Fruit fly (Drosophila melanogaster) whole organism, pupa: Measurements from ENCODE around the gene CG43843.

Source experiments
- CG10348 ChIP-seq: fragments of 200-800 bp; sonication (Bioruptor generic); IDR thresholded peaks from 2 replicates; pipeline ENCODE4 v1.3.6; 2022; ENCODE audit warnings: missing biosample characterization, missing genetic modification characterization
- CG12605 ChIP-seq: fragments of 200-800 bp; sonication (Bioruptor generic); IDR thresholded peaks from 2 replicates; pipeline ENCODE4 v1.3.6; 2022; ENCODE audit warnings: missing biosample characterization, missing genetic modification characterization
- CG13204 ChIP-seq: fragments of 200-800 bp; sonication (Bioruptor generic); optimal IDR thresholded peaks from 2 replicates; lab custom pipeline; 2018; ENCODE audit warnings: missing biosample characterization, mild to moderate bottlenecking, missing genetic modification characterization, moderate library complexity
- CG14655 ChIP-seq: fragments of 200-800 bp; sonication (Bioruptor generic); optimal IDR thresholded peaks from 3 replicates; lab custom pipeline; 2017; ENCODE audit warnings: mild to moderate bottlenecking, missing biosample characterization, missing genetic modification reagents, missing genetic modification characterization
- CG15710 ChIP-seq: fragments of 200-800 bp; sonication (Bioruptor generic); optimal IDR thresholded peaks from 2 replicates; lab custom pipeline; 2018; ENCODE audit warnings: missing biosample characterization, mild to moderate bottlenecking, missing genetic modification characterization, moderate library complexity
- CG17806 ChIP-seq: fragments of 200-800 bp; sonication (Bioruptor generic); optimal IDR thresholded peaks from 2 replicates; lab custom pipeline; 2018; ENCODE audit warnings: missing biosample characterization, mild to moderate bottlenecking, missing genetic modification characterization, moderate library complexity
- CG32121 ChIP-seq: fragments of 200-800 bp; sonication (Bioruptor generic); IDR thresholded peaks from 2 replicates; pipeline ENCODE4 v1.3.6; 2022; ENCODE audit warnings: missing biosample characterization, missing genetic modification characterization
- CG34367 ChIP-seq: fragments of 200-800 bp; sonication (Bioruptor generic); optimal IDR thresholded peaks from 2 replicates; lab custom pipeline; 2018; ENCODE audit warnings: missing biosample characterization, mild to moderate bottlenecking, missing genetic modification characterization
- CG4496 ChIP-seq: fragments of 200-800 bp; sonication (Bioruptor generic); IDR thresholded peaks from 3 replicates; pipeline ENCODE4 v1.3.6; 2022; ENCODE audit warnings: missing biosample characterization, missing genetic modification characterization
- CG8159 ChIP-seq: fragments of 200-800 bp; sonication (Bioruptor generic); optimal IDR thresholded peaks from 3 replicates; lab custom pipeline; 2018; ENCODE audit warnings: missing biosample characterization, mild to moderate bottlenecking, missing genetic modification characterization, moderate library complexity
- CG8301 ChIP-seq: fragments of 200-800 bp; sonication (Bioruptor generic); optimal IDR thresholded peaks from 2 replicates; lab custom pipeline; 2018; ENCODE audit warnings: missing biosample characterization, mild to moderate bottlenecking, missing genetic modification characterization
- CG9948 ChIP-seq: fragments of 200-800 bp; sonication (Bioruptor generic); optimal IDR thresholded peaks from 2 replicates; lab custom pipeline; 2018; ENCODE audit warnings: missing biosample characterization, mild to moderate bottlenecking, missing genetic modification characterization, moderate library complexity
- D1 ChIP-seq: fragments of 200-800 bp; sonication (Bioruptor generic); optimal IDR thresholded peaks from 2 replicates; lab custom pipeline; 2018; ENCODE audit warnings: missing biosample characterization, mild to moderate bottlenecking, missing genetic modification characterization, moderate library complexity
- EcR ChIP-seq: fragments of 200-800 bp; sonication (Bioruptor generic); optimal IDR thresholded peaks from 3 replicates; lab custom pipeline; 2019; ENCODE audit warnings: missing biosample characterization, missing genetic modification characterization, mild to moderate bottlenecking, moderate library complexity, missing genetic modification reagents
- Ets98B ChIP-seq: fragments of 200-800 bp; sonication (Bioruptor generic); IDR thresholded peaks from 2 replicates; pipeline ENCODE4 v1.3.6; 2022; ENCODE audit warnings: missing biosample characterization, missing genetic modification characterization
- Pif1A ChIP-seq: fragments of 200-800 bp; sonication (Bioruptor generic); optimal IDR thresholded peaks from 3 replicates; lab custom pipeline; 2016; ENCODE audit warnings: missing biosample characterization, missing genetic modification characterization
- Pif1B ChIP-seq: fragments of 200-800 bp; sonication (Bioruptor generic); optimal IDR thresholded peaks from 3 replicates; lab custom pipeline; 2016; ENCODE audit warnings: missing biosample characterization, missing genetic modification characterization
- Snoo ChIP-seq: fragments of 200-800 bp; sonication (Bioruptor generic); optimal IDR thresholded peaks from 3 replicates; lab custom pipeline; 2017; ENCODE audit warnings: missing biosample characterization, mild to moderate bottlenecking, missing genetic modification characterization, inconsistent platforms
- fd96Ca ChIP-seq: fragments of 200-800 bp; sonication (Bioruptor generic); IDR thresholded peaks from 3 replicates; pipeline ENCODE4 v1.3.6; 2022; ENCODE audit warnings: missing biosample characterization, missing genetic modification characterization
- gl ChIP-seq: fragments of 200-800 bp; sonication (Bioruptor generic); optimal IDR thresholded peaks from 2 replicates; lab custom pipeline; 2018; ENCODE audit warnings: missing biosample characterization, mild to moderate bottlenecking, missing genetic modification characterization
- rn ChIP-seq: fragments of 200-800 bp; sonication (Bioruptor generic); IDR thresholded peaks from 2 replicates; pipeline ENCODE4 v1.3.6; 2022; ENCODE audit warnings: missing biosample characterization, missing genetic modification characterization

CG43843 gene

dm6 chrX:18440481-18440880 lies 19.7 kb downstream of the CG43843 start, which contains the start of gene CG32548:
TSS of gene CG32548 (minus strand) at chrX:18440581.
- TF ChIP-seq CG12605 (GFP tag; lab: Robert Waterston, UW) (no peak), CG17806 (tag; lab: Kevin White, UChicago) (no peak), rn (GFP tag; lab: Robert Waterston, UW) (no peak), EcR (no peak), gl (tag; lab: Kevin White, UChicago) (no peak), CG8301 (tag; lab: Kevin White, UChicago) (no peak), CG9948 (tag; lab: Kevin White, UChicago) (no peak), CG10348 (GFP tag; lab: Robert Waterston, UW) (no peak), CG34367 (tag; lab: Kevin White, UChicago) (no peak), CG8159 (no peak), CG13204 (no peak), fd96Ca (GFP tag; lab: Robert Waterston, UW) (no peak), CG14655 (GFP tag; lab: Kevin White, UChicago) (no peak), Snoo (no peak), Pif1A (GFP tag; lab: Kevin White, UChicago) (no peak), Pif1B (GFP tag; lab: Kevin White, UChicago) (no peak), Ets98B (GFP tag; lab: Robert Waterston, UW) (no peak)

dm6 chrX:18439367-18439766 lies 20.9 kb downstream of the CG43843 start, which contains the start of gene CG43841:
TSS of gene CG43841 (plus strand) at chrX:18439667.
- TF ChIP-seq Snoo (no peak), CG10348 (GFP tag; lab: Robert Waterston, UW) (no peak), rn (GFP tag; lab: Robert Waterston, UW) (no peak), CG34367 (tag; lab: Kevin White, UChicago) (no peak), CG15710 (tag; lab: Kevin White, UChicago) (no peak)

- TF ChIP-seq CG8301 (tag; lab: Kevin White, UChicago) (no peak), rn (GFP tag; lab: Robert Waterston, UW) (no peak), CG14655 (GFP tag; lab: Kevin White, UChicago) (no peak), CG10348 (GFP tag; lab: Robert Waterston, UW) (no peak), Pif1B (GFP tag; lab: Kevin White, UChicago) (no peak), CG12605 (GFP tag; lab: Robert Waterston, UW) (no peak), Ets98B (GFP tag; lab: Robert Waterston, UW) (no peak), CG9948 (tag; lab: Kevin White, UChicago) (no peak), CG34367 (tag; lab: Kevin White, UChicago) (no peak), CG15710 (tag; lab: Kevin White, UChicago) (no peak), D1 (tag; lab: Kevin White, UChicago) (no peak), Snoo (no peak), CG8159 (no peak), EcR (no peak), CG32121 (GFP tag; lab: Robert Waterston, UW) (no peak), CG4496 (GFP tag; lab: Robert Waterston, UW) (no peak), CG13204 (no peak), CG17806 (tag; lab: Kevin White, UChicago) (no peak), gl (tag; lab: Kevin White, UChicago) (no peak), Pif1A (GFP tag; lab: Kevin White, UChicago) (no peak)
Measured at dm6 chrX:18438568-18438967, 21.6 kb downstream of the CG43843 start, which contains the start of gene CG32551. TSS of gene CG32551 (plus strand) at chrX:18438868.

- TF ChIP-seq CG8159 (no peak), EcR (no peak), CG12605 (GFP tag; lab: Robert Waterston, UW) (no peak), rn (GFP tag; lab: Robert Waterston, UW) (no peak), CG9948 (tag; lab: Kevin White, UChicago) (no peak), Pif1B (GFP tag; lab: Kevin White, UChicago) (no peak), Pif1A (GFP tag; lab: Kevin White, UChicago) (no peak), CG13204 (no peak), Snoo (no peak)
- TF ChIP-seq, all 21 proteins: peak for 0
Measured at dm6 chrX:18437190-18437589, 23.0 kb downstream of the CG43843 start, which contains the start of gene CG6290. TSS of gene CG6290 (plus strand) at chrX:18437490.

dm6 chrX:18422112-18422511 lies 38.1 kb downstream of the CG43843 start, which contains the start of gene CG42323:
TSS of gene CG42323 (plus strand) at chrX:18422413.
- TF ChIP-seq EcR: no peak
- TF ChIP-seq CG4496 (GFP tag; lab: Robert Waterston, UW): peak; percentile 53; the same call in 2 of the 3 replicates
- TF ChIP-seq CG32121 (GFP tag; lab: Robert Waterston, UW): peak; percentile 52; the same call in 1 of the 2 replicates
- peak; percentile 43; the same call in 1 of the 2 replicates for TF ChIP-seq Ets98B (GFP tag; lab: Robert Waterston, UW)
- TF ChIP-seq CG17806 (tag; lab: Kevin White, UChicago): no peak
- TF ChIP-seq CG8159: no peak
- no peak for TF ChIP-seq D1 (tag; lab: Kevin White, UChicago)
- TF ChIP-seq CG15710 (tag; lab: Kevin White, UChicago): no peak
- no peak for TF ChIP-seq rn (GFP tag; lab: Robert Waterston, UW)
- TF ChIP-seq CG8301 (tag; lab: Kevin White, UChicago): no peak
- no peak for TF ChIP-seq gl (tag; lab: Kevin White, UChicago)
- no peak for TF ChIP-seq CG34367 (tag; lab: Kevin White, UChicago)
- peak; percentile 29; the same call in 1 of the 2 replicates for TF ChIP-seq CG12605 (GFP tag; lab: Robert Waterston, UW)
- no peak for TF ChIP-seq CG10348 (GFP tag; lab: Robert Waterston, UW)
- no peak for TF ChIP-seq fd96Ca (GFP tag; lab: Robert Waterston, UW)
- TF ChIP-seq CG13204: no peak
- no peak for TF ChIP-seq CG9948 (tag; lab: Kevin White, UChicago)
- TF ChIP-seq Pif1B (GFP tag; lab: Kevin White, UChicago): no peak
- TF ChIP-seq Snoo: no peak
- no peak for TF ChIP-seq Pif1A (GFP tag; lab: Kevin White, UChicago)
- no peak for TF ChIP-seq CG14655 (GFP tag; lab: Kevin White, UChicago)
